Fruit fly (Drosophila melanogaster) whole organism, wandering third instar larva: ENCODE results near the gene TotM.

Experiments used
- Abd-B ChIP-seq: fragments of >200 bp; optimal IDR thresholded peaks from 2 replicates; lab custom pipeline; 2017; ENCODE audit warnings: missing biosample characterization, missing genetic modification characterization
- CG32264 ChIP-seq: fragments of 200-800 bp; sonication (Bioruptor generic); optimal IDR thresholded peaks from 2 replicates; lab custom pipeline; 2016; ENCODE audit warnings: missing biosample characterization, missing genetic modification characterization
- CG9705 ChIP-seq: fragments of 200-800 bp; sonication (Bioruptor generic); optimal IDR thresholded peaks from 2 replicates; lab custom pipeline; 2018; ENCODE audit warnings: missing biosample characterization, mild to moderate bottlenecking, missing genetic modification characterization
- CrebA ChIP-seq: fragments of 200-800 bp; sonication (Bioruptor generic); optimal IDR thresholded peaks from 2 replicates; lab custom pipeline; 2016; ENCODE audit warnings: missing biosample characterization, mild to moderate bottlenecking, missing genetic modification characterization, borderline replicate concordance
- Dfd ChIP-seq: fragments of >200 bp; optimal IDR thresholded peaks from 2 replicates; lab custom pipeline; 2017; ENCODE audit warnings: missing biosample characterization, missing genetic modification characterization
- Dif ChIP-seq: fragments of 200-275, 200-300 bp; sonication (Bioruptor generic); optimal IDR thresholded peaks from 2 replicates; lab custom pipeline; 2018; ENCODE audit warnings: missing biosample characterization, missing genetic modification characterization; ENCODE audit not compliant: partially characterized antibody
- GATAd ChIP-seq: sonication (Bioruptor generic); optimal IDR thresholded peaks from 2 replicates; lab custom pipeline; 2016; ENCODE audit warnings: missing biosample characterization, missing genetic modification characterization
- HLH106 ChIP-seq: fragments of 200-800 bp; optimal IDR thresholded peaks from 3 replicates; lab custom pipeline; 2019; ENCODE audit warnings: missing biosample characterization, mild to moderate bottlenecking, missing genetic modification characterization, moderate library complexity
- Hnf4 ChIP-seq: fragments of 200-800 bp; sonication (Bioruptor generic); optimal IDR thresholded peaks from 2 replicates; lab custom pipeline; 2016; ENCODE audit warnings: missing biosample characterization, mild to moderate bottlenecking, missing genetic modification characterization
- Hr78 ChIP-seq: fragments of >200 bp; optimal IDR thresholded peaks from 2 replicates; lab custom pipeline; 2017; ENCODE audit warnings: missing biosample characterization, missing genetic modification characterization
- Hr83 ChIP-seq: fragments of 200-300 bp; sonication (Bioruptor generic); optimal IDR thresholded peaks from 2 replicates; lab custom pipeline; 2016; ENCODE audit warnings: missing biosample characterization, mild to moderate bottlenecking, missing genetic modification characterization, moderate library complexity; ENCODE audit not compliant: poor library complexity, severe bottlenecking
- Jra ChIP-seq: sonication (Bioruptor generic); optimal IDR thresholded peaks from 2 replicates; lab custom pipeline; 2016; ENCODE audit warnings: missing biosample characterization, missing genetic modification characterization
- Mio ChIP-seq: sonication (Bioruptor generic); optimal IDR thresholded peaks from 2 replicates; lab custom pipeline; 2016; ENCODE audit warnings: missing biosample characterization, missing genetic modification characterization
- Myc ChIP-seq: fragments of >200 bp; optimal IDR thresholded peaks from 2 replicates; lab custom pipeline; 2017
- N ChIP-seq: fragments of >200 bp; optimal IDR thresholded peaks from 2 replicates; lab custom pipeline; 2018; ENCODE audit warnings: missing biosample characterization, missing external identifiers, missing genetic modification characterization
- OdsH ChIP-seq: fragments of 200-800 bp; sonication (Bioruptor generic); optimal IDR thresholded peaks from 2 replicates; lab custom pipeline; 2016; ENCODE audit warnings: missing biosample characterization, mild to moderate bottlenecking, missing genetic modification characterization
- Rel ChIP-seq, 2 experiments: fragments of 200-800 bp; sonication (Bioruptor generic) in 1 of 2; optimal IDR thresholded peaks; 2 replicates in 1 of 2; 3 replicates in 1 of 2; lab custom pipeline; 2016 to 2019; ENCODE audit warnings: mild to moderate bottlenecking in 2 of 2, missing biosample characterization in 2 of 2, missing genetic modification characterization in 2 of 2, moderate library complexity in 1 of 2
- Sp1 ChIP-seq: fragments of 200-800 bp; sonication (Bioruptor generic); optimal IDR thresholded peaks from 3 replicates; lab custom pipeline; 2019; ENCODE audit warnings: missing biosample characterization, mild to moderate bottlenecking, missing genetic modification characterization, moderate library complexity
- Vsx2 ChIP-seq: fragments of 200-300, 225-300 bp; sonication (Bioruptor generic); optimal IDR thresholded peaks from 2 replicates; lab custom pipeline; 2018; ENCODE audit warnings: missing biosample characterization, missing genetic modification characterization; ENCODE audit not compliant: partially characterized antibody
- br ChIP-seq: fragments of 200-800 bp; sonication (Bioruptor generic); optimal IDR thresholded peaks from 2 replicates; lab custom pipeline; 2016; ENCODE audit warnings: missing biosample characterization, missing genetic modification characterization
- brk ChIP-seq: fragments of 200-800 bp; sonication (Bioruptor generic); optimal IDR thresholded peaks from 2 replicates; lab custom pipeline; 2016; ENCODE audit warnings: missing biosample characterization, mild to moderate bottlenecking, missing genetic modification characterization
- dl ChIP-seq, 2 experiments: fragments of 175-275, 200-275 bp in 1 of 2; fragments of 200-275 bp in 1 of 2; sonication (Bioruptor generic); optimal IDR thresholded peaks; lab custom pipeline; 2018; ENCODE audit warnings: mild to moderate bottlenecking in 2 of 2, missing biosample characterization in 2 of 2, missing genetic modification characterization in 2 of 2, moderate library complexity in 2 of 2; ENCODE audit not compliant: partially characterized antibody in 2 of 2, insufficient read depth in 1 of 2
- dmrt93B ChIP-seq: fragments of 200-800 bp; sonication (Bioruptor generic); optimal IDR thresholded peaks from 2 replicates; lab custom pipeline; 2018; ENCODE audit warnings: missing biosample characterization, mild to moderate bottlenecking, missing genetic modification characterization
- dsf ChIP-seq: sonication (Bioruptor generic); optimal IDR thresholded peaks from 2 replicates; lab custom pipeline; 2016; ENCODE audit warnings: missing biosample characterization, missing genetic modification characterization, borderline replicate concordance
- ey ChIP-seq: fragments of 200-800 bp; sonication (Bioruptor generic); optimal IDR thresholded peaks from 2 replicates; lab custom pipeline; 2016; ENCODE audit warnings: missing biosample characterization, missing genetic modification characterization
- foxo ChIP-seq, 2 experiments: fragments of 200-800 bp; sonication (Bioruptor generic); optimal IDR thresholded peaks; 2 replicates in 1 of 2; 3 replicates in 1 of 2; lab custom pipeline; 2016 to 2017; ENCODE audit warnings: missing biosample characterization in 2 of 2, missing genetic modification characterization in 2 of 2
- fru ChIP-seq: fragments of 200-800 bp; sonication (Bioruptor generic); optimal IDR thresholded peaks from 3 replicates; lab custom pipeline; 2016; ENCODE audit warnings: missing biosample characterization, mild to moderate bottlenecking, missing genetic modification characterization
- h ChIP-seq: fragments of 200-800 bp; sonication (Bioruptor generic); optimal IDR thresholded peaks from 3 replicates; lab custom pipeline; 2016; ENCODE audit warnings: missing biosample characterization, mild to moderate bottlenecking, missing genetic modification characterization
- jim ChIP-seq: fragments of 175-275, 200-325 bp; sonication (Bioruptor generic); optimal IDR thresholded peaks from 2 replicates; lab custom pipeline; 2016; ENCODE audit warnings: missing biosample characterization, mild to moderate bottlenecking, missing genetic modification characterization
- lola ChIP-seq: fragments of >200 bp; optimal IDR thresholded peaks from 2 replicates; lab custom pipeline; 2017; ENCODE audit warnings: missing biosample characterization, missing genetic modification characterization
- pan ChIP-seq: fragments of >200 bp; optimal IDR thresholded peaks from 2 replicates; lab custom pipeline; 2017
- psq ChIP-seq: fragments of 200-800 bp; sonication (Bioruptor generic); optimal IDR thresholded peaks from 3 replicates; lab custom pipeline; 2017; ENCODE audit warnings: missing biosample characterization, mild to moderate bottlenecking, missing genetic modification characterization, moderate library complexity
- rgr ChIP-seq: fragments of 200-800 bp; sonication (Bioruptor generic); optimal IDR thresholded peaks from 3 replicates; lab custom pipeline; 2016; ENCODE audit warnings: missing biosample characterization, mild to moderate bottlenecking, missing genetic modification characterization
- sage ChIP-seq: fragments of 200-800 bp; sonication (Bioruptor generic); optimal IDR thresholded peaks from 2 replicates; lab custom pipeline; 2016; ENCODE audit warnings: missing biosample characterization, mild to moderate bottlenecking, missing genetic modification characterization
- sv ChIP-seq: fragments of 200-800 bp; sonication (Bioruptor generic); optimal IDR thresholded peaks from 3 replicates; lab custom pipeline; 2016; ENCODE audit warnings: missing biosample characterization, missing genetic modification characterization
- tai ChIP-seq: sonication (Bioruptor generic); optimal IDR thresholded peaks from 2 replicates; lab custom pipeline; 2016; ENCODE audit warnings: missing biosample characterization, missing genetic modification characterization
- usp ChIP-seq: fragments of >200 bp; optimal IDR thresholded peaks from 2 replicates; lab custom pipeline; 2017; ENCODE audit warnings: missing biosample characterization, missing genetic modification characterization
- woc ChIP-seq: sonication (Bioruptor generic); optimal IDR thresholded peaks from 2 replicates; lab custom pipeline; 2016; ENCODE audit warnings: missing biosample characterization, mild to moderate bottlenecking, missing genetic modification characterization

TotM gene

dm6 chr2L:5291869-5292642 lies 37.6 kb upstream of the TotM start:
- TF ChIP-seq sage (GFP tag; lab: Kevin White, UChicago) (no peak), GATAd (GFP tag; lab: Kevin White, UChicago) (no peak), dsf (GFP tag; lab: Kevin White, UChicago) (no peak), CrebA (GFP tag; lab: Kevin White, UChicago) (no peak), Sp1 (GFP tag; lab: Kevin White, UChicago) (peak; percentile 8), N (GFP tag; lab: Kevin White, UChicago) (peak; percentile 62), sv (GFP tag; lab: Kevin White, UChicago) (no peak), dl (GFP tag; optimal IDR thresholded peaks at IDR 0.05; lab: Kevin White, UChicago; ENCODE audit: insufficient read depth in 1 of 2, partially characterized antibody in 2 of 2) (peak in 1 of 2 experiments; percentile 53), CG32264 (GFP tag; lab: Kevin White, UChicago) (no peak), Abd-B (GFP tag; lab: Kevin White, UChicago) (peak; percentile 59), OdsH (no peak), foxo (GFP tag; optimal IDR thresholded peaks at IDR 0.05; lab: Kevin White, UChicago) (no peak), Jra (peak; percentile 48), dmrt93B (no peak), fru (peak; percentile 26), tai (GFP tag; lab: Kevin White, UChicago) (peak; percentile 21), lola (no peak), psq (GFP tag; lab: Kevin White, UChicago) (no peak), Dif (GFP tag; lab: Kevin White, UChicago) (peak; percentile 79), Hr83 (GFP tag; lab: Kevin White, UChicago) (peak; percentile 77), rgr (GFP tag; lab: Kevin White, UChicago) (peak; percentile 0), brk (GFP tag; lab: Kevin White, UChicago) (no peak), HLH106 (peak; percentile 9), pan (lab: Kevin White, UChicago) (no peak), Rel (GFP tag; optimal IDR thresholded peaks at IDR 0.05; lab: Kevin White, UChicago) (no peak), Rel (tag; optimal IDR thresholded peaks at IDR 0.05; lab: Kevin White, UChicago) (peak; percentile 37), Dfd (GFP tag; lab: Kevin White, UChicago) (no peak), jim (peak; percentile 87), ey (GFP tag; lab: Kevin White, UChicago) (no peak)

dm6 chr2L:5292643-5292963 lies 37.1 kb upstream of the TotM start:
- TF ChIP-seq h (peak; percentile 97), GATAd (GFP tag; lab: Kevin White, UChicago) (no peak), dmrt93B (peak; percentile 97), Hr78 (no peak), psq (GFP tag; lab: Kevin White, UChicago) (peak; percentile 84), tai (GFP tag; lab: Kevin White, UChicago) (no peak), pan (lab: Kevin White, UChicago) (no peak), Hr83 (GFP tag; lab: Kevin White, UChicago) (no peak), Mio (GFP tag; lab: Kevin White, UChicago) (peak; percentile 83), jim (no peak), sv (GFP tag; lab: Kevin White, UChicago) (no peak), Dif (GFP tag; lab: Kevin White, UChicago) (no peak), Dfd (GFP tag; lab: Kevin White, UChicago) (peak; percentile 66), usp (GFP tag; lab: Kevin White, UChicago) (no peak), CG32264 (GFP tag; lab: Kevin White, UChicago) (peak; percentile 87), sage (GFP tag; lab: Kevin White, UChicago) (peak; percentile 92), Rel (GFP tag; optimal IDR thresholded peaks at IDR 0.05; lab: Kevin White, UChicago) (peak; percentile 91), Rel (tag; optimal IDR thresholded peaks at IDR 0.05; lab: Kevin White, UChicago) (peak; percentile 77), Abd-B (GFP tag; lab: Kevin White, UChicago) (no peak), dl (GFP tag; optimal IDR thresholded peaks at IDR 0.05; lab: Kevin White, UChicago; ENCODE audit: insufficient read depth in 1 of 2, partially characterized antibody in 2 of 2) (no peak), lola (no peak), br (peak; percentile 94), Hnf4 (peak; percentile 91), OdsH (peak; percentile 97), HLH106 (peak; percentile 98), Vsx2 (GFP tag; lab: Kevin White, UChicago) (no peak), CG9705 (GFP tag; lab: Kevin White, UChicago) (peak; percentile 97), Myc (lab: Kevin White, UChicago) (no peak), dsf (GFP tag; lab: Kevin White, UChicago) (peak; percentile 85), foxo (GFP tag; optimal IDR thresholded peaks at IDR 0.05; lab: Kevin White, UChicago) (peak; percentile 73 to 96), ey (GFP tag; lab: Kevin White, UChicago) (peak; percentile 97), woc (peak; percentile 89), Jra (peak; percentile 15), CrebA (GFP tag; lab: Kevin White, UChicago) (peak; percentile 65), N (GFP tag; lab: Kevin White, UChicago) (no peak), rgr (GFP tag; lab: Kevin White, UChicago) (peak; percentile 96), brk (GFP tag; lab: Kevin White, UChicago) (peak; percentile 85), fru (peak; percentile 94), Sp1 (GFP tag; lab: Kevin White, UChicago) (peak; percentile 95)
